Worm (Caenorhabditis elegans): Measurements from ENCODE around the gene lact-1.

- TF ChIP-seq nhr-48 (tag; optimal IDR thresholded peaks at IDR 0.05) (no peak), Y75B8A.6 (GFP tag; IDR thresholded peaks at IDR 0.05) (no peak), nhr-6 (tag; optimal IDR thresholded peaks at IDR 0.05) (no peak)
Measured at ce11 chrX:7289565-7289964, 29.4 kb upstream of the lact-1 start.
